Worm (Caenorhabditis elegans) whole organism, mixed stage, embryonic: Measurements from ENCODE around the gene pals-31.

Source experiments
- M03D4.4 ChIP-seq: sonication (generic microtip); optimal IDR thresholded peaks from 2 replicates; lab custom pipeline; 2017; ENCODE audit warnings: mild to moderate bottlenecking, missing genetic modification characterization, missing compliant biosample characterization
- bed-3 ChIP-seq: fragments of 200-800 bp; sonication (Bioruptor generic); optimal IDR thresholded peaks from 3 replicates; lab custom pipeline; 2018; ENCODE audit warnings: mild to moderate bottlenecking, missing genetic modification characterization, moderate library complexity, missing compliant biosample characterization
- blmp-1 ChIP-seq: fragments of 150-350 bp; optimal IDR thresholded peaks from 2 replicates; lab custom pipeline; 2014; ENCODE audit warnings: missing biosample characterization, missing genetic modification characterization
- ceh-83 ChIP-seq: fragments of 200-800 bp; sonication (Bioruptor generic); optimal IDR thresholded peaks from 2 replicates; lab custom pipeline; 2018; ENCODE audit warnings: mild to moderate bottlenecking, missing genetic modification characterization, missing compliant biosample characterization
- cnd-1 ChIP-seq: fragments of 200-800 bp; sonication (Bioruptor generic); optimal IDR thresholded peaks from 2 replicates; lab custom pipeline; 2018; ENCODE audit warnings: mild to moderate bottlenecking, missing genetic modification characterization, missing compliant biosample characterization
- drap-1 ChIP-seq: fragments of 200-800 bp; sonication (Bioruptor generic); optimal IDR thresholded peaks from 3 replicates; lab custom pipeline; 2018; ENCODE audit warnings: mild to moderate bottlenecking, missing genetic modification characterization, missing compliant biosample characterization
- elt-1 ChIP-seq: sonication (generic microtip); optimal IDR thresholded peaks from 2 replicates; lab custom pipeline; 2017; ENCODE audit warnings: missing genetic modification characterization, mild to moderate bottlenecking, missing compliant biosample characterization, antibody characterized with exemption, moderate library complexity, borderline replicate concordance; ENCODE audit not compliant: insufficient read depth
- elt-3 ChIP-seq: fragments of 150-350 bp; optimal IDR thresholded peaks from 2 replicates; lab custom pipeline; 2014; ENCODE audit warnings: missing biosample characterization, missing genetic modification characterization
- flh-1 ChIP-seq: fragments of 200-800 bp; sonication (Bioruptor generic); optimal IDR thresholded peaks from 2 replicates; lab custom pipeline; 2018; ENCODE audit warnings: mild to moderate bottlenecking, missing genetic modification characterization, moderate library complexity, missing compliant biosample characterization
- ham-2 ChIP-seq: fragments of 200-800 bp; sonication (Bioruptor generic); optimal IDR thresholded peaks from 2 replicates; lab custom pipeline; 2018; ENCODE audit warnings: mild to moderate bottlenecking, missing genetic modification characterization, missing compliant biosample characterization
- hlh-1 ChIP-seq: fragments of 150-350 bp; optimal IDR thresholded peaks from 2 replicates; lab custom pipeline; 2014; ENCODE audit warnings: missing biosample characterization, missing genetic modification reagents, missing genetic modification characterization
- lsy-2 ChIP-seq: fragments of 150-350 bp; optimal IDR thresholded peaks from 2 replicates; lab custom pipeline; 2014; ENCODE audit warnings: missing biosample characterization, missing genetic modification characterization
- mab-5 ChIP-seq: fragments of 150-350 bp; optimal IDR thresholded peaks from 2 replicates; lab custom pipeline; 2014; ENCODE audit warnings: missing biosample characterization, missing genetic modification characterization
- mep-1 ChIP-seq: fragments of 150-350 bp; optimal IDR thresholded peaks from 2 replicates; lab custom pipeline; 2017; ENCODE audit warnings: missing biosample characterization, missing genetic modification reagents, missing genetic modification characterization, inconsistent platforms
- mls-2 ChIP-seq: sonication (generic microtip); optimal IDR thresholded peaks from 2 replicates; lab custom pipeline; 2016; ENCODE audit warnings: mild to moderate bottlenecking, missing genetic modification characterization, moderate library complexity, missing compliant biosample characterization
- nhr-2 ChIP-seq: fragments of 150-350 bp; optimal IDR thresholded peaks from 2 replicates; lab custom pipeline; 2014; ENCODE audit warnings: missing biosample characterization, missing genetic modification characterization
- nhr-76 ChIP-seq: sonication (generic microtip); optimal IDR thresholded peaks from 2 replicates; lab custom pipeline; 2017; ENCODE audit warnings: missing biosample characterization, missing genetic modification characterization
- pha-4 ChIP-seq: fragments of 150-350 bp; optimal IDR thresholded peaks from 2 replicates; lab custom pipeline; 2018; ENCODE audit warnings: missing biosample characterization, missing genetic modification reagents, missing genetic modification characterization
- snpc-4 ChIP-seq: fragments of 150-350 bp; optimal IDR thresholded peaks from 2 replicates; lab custom pipeline; 2014; ENCODE audit warnings: missing biosample characterization, missing genetic modification characterization
- sptf-1 ChIP-seq: sonication (generic microtip); optimal IDR thresholded peaks from 2 replicates; lab custom pipeline; 2017; ENCODE audit warnings: mild to moderate bottlenecking, missing genetic modification characterization, moderate library complexity, missing compliant biosample characterization
- tbx-8 ChIP-seq: fragments of 200-800 bp; sonication (Bioruptor generic); optimal IDR thresholded peaks from 2 replicates; lab custom pipeline; 2018; ENCODE audit warnings: mild to moderate bottlenecking, missing genetic modification characterization, moderate library complexity, missing compliant biosample characterization
- unc-120 ChIP-seq: sonication (generic microtip); optimal IDR thresholded peaks from 2 replicates; lab custom pipeline; 2017; ENCODE audit warnings: missing genetic modification characterization, missing compliant biosample characterization; ENCODE audit not compliant: poor library complexity, severe bottlenecking
- unc-62 ChIP-seq: fragments of 150-350 bp; optimal IDR thresholded peaks from 2 replicates; lab custom pipeline; 2014; ENCODE audit warnings: missing biosample characterization, missing genetic modification reagents, missing genetic modification characterization
- zip-8 ChIP-seq: fragments of 150-350 bp; optimal IDR thresholded peaks from 2 replicates; lab custom pipeline; 2014; ENCODE audit warnings: missing biosample characterization, missing genetic modification characterization

pals-31 gene

ce11 chrV:636281-636680, at the start of gene pals-31:
TSS of gene pals-31 (plus strand) at chrV:636581.
- no peak for TF ChIP-seq tbx-8 (GFP tag; lab: Kevin White, UChicago)
- no peak for TF ChIP-seq zip-8 (tag; lab: Kevin White, UChicago)
- no peak for TF ChIP-seq ham-2 (GFP tag; lab: Kevin White, UChicago)
- no peak for TF ChIP-seq mls-2 (tag; lab: Kevin White, UChicago)
- TF ChIP-seq unc-62 = no peak
- no peak for TF ChIP-seq unc-120 (tag; lab: Kevin White, UChicago)
- TF ChIP-seq snpc-4 (tag; lab: Kevin White, UChicago) = no peak
- TF ChIP-seq ceh-83 (GFP tag; lab: Kevin White, UChicago) = no peak
- no peak for TF ChIP-seq mep-1 (tag; lab: Kevin White, UChicago)
- TF ChIP-seq nhr-2 (tag; lab: Kevin White, UChicago) = no peak

- no peak for TF ChIP-seq elt-1 (tag; lab: Kevin White, UChicago)
- TF ChIP-seq bed-3 = no peak
- no peak for TF ChIP-seq cnd-1
- no peak for TF ChIP-seq drap-1 (GFP tag; lab: Kevin White, UChicago)
- TF ChIP-seq snpc-4 (tag; lab: Kevin White, UChicago) = no peak
- TF ChIP-seq tbx-8 (GFP tag; lab: Kevin White, UChicago) = no peak
- no peak for TF ChIP-seq flh-1 (GFP tag; lab: Kevin White, UChicago)
- no peak for TF ChIP-seq ham-2 (GFP tag; lab: Kevin White, UChicago)
- no peak for TF ChIP-seq lsy-2
- no peak for TF ChIP-seq nhr-2 (tag; lab: Kevin White, UChicago)
- no peak for TF ChIP-seq nhr-76 (tag; lab: Kevin White, UChicago)
Observed at ce11 chrV:587818-588217, 48.6 kb upstream of the pals-31 start, which contains the start of gene K06H6.1. TSS of gene K06H6.1 (plus strand) at chrV:588118.

- TF ChIP-seq ham-2 (GFP tag; lab: Kevin White, UChicago) = no peak
- TF ChIP-seq M03D4.4 (tag; lab: Kevin White, UChicago) = no peak
- TF ChIP-seq elt-1 (tag; lab: Kevin White, UChicago) = no peak
- TF ChIP-seq, all 35 proteins: peak for 0
Observed at ce11 chrV:590182-590581, 46.2 kb upstream of the pals-31 start, which contains the start of gene ZK488.6. TSS of gene ZK488.6 (plus strand) at chrV:590482.

ce11 chrV:592959-593358, 43.4 kb upstream of the pals-31 start, which contains the start of gene ZK488.5:
TSS of gene ZK488.5 (plus strand) at chrV:593259.
- TF ChIP-seq pha-4 (tag; lab: Kevin White, UChicago) (no peak), lsy-2 (no peak)

- TF ChIP-seq sptf-1 (tag; lab: Kevin White, UChicago) (no peak), snpc-4 (tag; lab: Kevin White, UChicago) (no peak), blmp-1 (tag; lab: Kevin White, UChicago) (no peak), mls-2 (tag; lab: Kevin White, UChicago) (no peak), nhr-76 (tag; lab: Kevin White, UChicago) (no peak), nhr-2 (tag; lab: Kevin White, UChicago) (no peak), cnd-1 (no peak), mab-5 (no peak), ceh-83 (GFP tag; lab: Kevin White, UChicago) (no peak), elt-3 (tag; lab: Kevin White, UChicago) (no peak), drap-1 (GFP tag; lab: Kevin White, UChicago) (no peak), tbx-8 (GFP tag; lab: Kevin White, UChicago) (no peak), zip-8 (tag; lab: Kevin White, UChicago) (no peak)
Observed at ce11 chrV:596923-597322, 39.5 kb upstream of the pals-31 start.

- TF ChIP-seq bed-3 (no peak), unc-120 (tag; lab: Kevin White, UChicago) (no peak), nhr-76 (tag; lab: Kevin White, UChicago) (no peak), unc-62 (no peak), nhr-2 (tag; lab: Kevin White, UChicago) (no peak), mab-5 (no peak), snpc-4 (tag; lab: Kevin White, UChicago) (no peak), hlh-1 (no peak), tbx-8 (GFP tag; lab: Kevin White, UChicago) (no peak), zip-8 (tag; lab: Kevin White, UChicago) (no peak)
Observed at ce11 chrV:597823-598222, 38.6 kb upstream of the pals-31 start.

ce11 chrV:598626-599025, 37.8 kb upstream of the pals-31 start:
- no peak for TF ChIP-seq unc-120 (tag; lab: Kevin White, UChicago)
